Fruit fly (Drosophila melanogaster) whole organism, embryonic: ENCODE data around the gene CG13898.

Source experiments
- Abd-B ChIP-seq: fragments of 200-800 bp; sonication (Bioruptor generic); optimal IDR thresholded peaks from 2 replicates; lab custom pipeline; 2018; ENCODE audit warnings: missing biosample characterization, mild to moderate bottlenecking, missing genetic modification characterization, moderate library complexity
- Bgb ChIP-seq: fragments of 200-800 bp; sonication (Bioruptor generic); IDR thresholded peaks from 2 replicates; pipeline ENCODE4 v1.3.6; 2022; ENCODE audit warnings: missing biosample characterization, missing genetic modification characterization; ENCODE audit not compliant: partially characterized antibody
- CG10654 ChIP-seq: fragments of 200-800 bp; sonication (Bioruptor generic); optimal IDR thresholded peaks from 2 replicates; lab custom pipeline; 2016; ENCODE audit warnings: missing biosample characterization, missing genetic modification characterization
- CG10979 ChIP-seq: fragments of 200-800 bp; sonication (Bioruptor generic); optimal IDR thresholded peaks from 2 replicates; lab custom pipeline; 2018; ENCODE audit warnings: missing biosample characterization, mild to moderate bottlenecking, missing genetic modification characterization, moderate library complexity
- CG11456 ChIP-seq: fragments of 200-800 bp; sonication (Bioruptor generic); IDR thresholded peaks from 3 replicates; pipeline ENCODE4 v1.3.6; 2022; ENCODE audit warnings: missing biosample characterization, missing genetic modification characterization
- CG12104 ChIP-seq: fragments of 200-800 bp; sonication (Bioruptor generic); optimal IDR thresholded peaks from 3 replicates; lab custom pipeline; 2016; ENCODE audit warnings: missing biosample characterization, missing genetic modification characterization
- CG13424 ChIP-seq: fragments of 200-800 bp; sonication (Bioruptor generic); optimal IDR thresholded peaks from 2 replicates; lab custom pipeline; 2019; ENCODE audit warnings: missing biosample characterization, mild to moderate bottlenecking, missing genetic modification characterization, moderate library complexity
- CG15073 ChIP-seq: fragments of 200-800 bp; sonication (Bioruptor generic); optimal IDR thresholded peaks from 2 replicates; lab custom pipeline; 2016; ENCODE audit warnings: missing biosample characterization, missing genetic modification characterization
- CG16779 ChIP-seq: fragments of 200-800 bp; sonication (Bioruptor generic); IDR thresholded peaks from 2 replicates; pipeline ENCODE4 v1.3.6; 2022; ENCODE audit warnings: missing biosample characterization, missing genetic modification characterization
- CG17328 ChIP-seq: fragments of 200-800 bp; sonication (Bioruptor generic); IDR thresholded peaks from 2 replicates; pipeline ENCODE4 v1.3.6; 2022; ENCODE audit warnings: missing biosample characterization, missing genetic modification characterization
- CG17568 ChIP-seq: fragments of 200-800 bp; sonication (Bioruptor generic); optimal IDR thresholded peaks from 2 replicates; lab custom pipeline; 2018; ENCODE audit warnings: missing biosample characterization, mild to moderate bottlenecking, missing genetic modification characterization, moderate library complexity
- CG18599 ChIP-seq: fragments of 200-800 bp; sonication (Bioruptor generic); optimal IDR thresholded peaks from 3 replicates; lab custom pipeline; 2017; ENCODE audit warnings: missing biosample characterization, missing genetic modification characterization, mild to moderate bottlenecking, moderate library complexity, missing genetic modification reagents
- CG2712 ChIP-seq: fragments of 200-800 bp; optimal IDR thresholded peaks from 3 replicates; lab custom pipeline; 2019; ENCODE audit warnings: missing biosample characterization, mild to moderate bottlenecking, missing genetic modification characterization, moderate library complexity
- CG32767 ChIP-seq: fragments of 200-800 bp; sonication (Bioruptor generic); IDR thresholded peaks from 2 replicates; pipeline ENCODE4 v1.3.6; 2022; ENCODE audit warnings: missing biosample characterization, missing genetic modification characterization
- CG4328 ChIP-seq: fragments of 200-800 bp; sonication (Bioruptor generic); optimal IDR thresholded peaks from 3 replicates; lab custom pipeline; 2017; ENCODE audit warnings: missing biosample characterization, missing genetic modification reagents, missing genetic modification characterization
- CG4820 ChIP-seq: fragments of 200-800 bp; sonication (Bioruptor generic); optimal IDR thresholded peaks from 3 replicates; lab custom pipeline; 2016; ENCODE audit warnings: missing biosample characterization, missing genetic modification characterization
- CG5953 ChIP-seq: fragments of 200-800 bp; sonication (Bioruptor generic); IDR thresholded peaks from 2 replicates; pipeline ENCODE4 v1.3.6; 2022; ENCODE audit warnings: missing biosample characterization, missing genetic modification characterization
- CG6813 ChIP-seq: fragments of 200-800 bp; sonication (Bioruptor generic); optimal IDR thresholded peaks from 2 replicates; lab custom pipeline; 2017; ENCODE audit warnings: missing biosample characterization, missing genetic modification characterization, mild to moderate bottlenecking, moderate library complexity, missing genetic modification reagents
- CG7372 ChIP-seq: fragments of 200-800 bp; sonication (Bioruptor generic); IDR thresholded peaks from 2 replicates; pipeline ENCODE4 v1.3.6; 2022; ENCODE audit warnings: missing biosample characterization, missing genetic modification characterization
- CG7745 ChIP-seq: fragments of 200-800 bp; sonication (Bioruptor generic); optimal IDR thresholded peaks from 2 replicates; lab custom pipeline; 2018; ENCODE audit warnings: missing biosample characterization, mild to moderate bottlenecking, missing genetic modification characterization, moderate library complexity
- CTCF ChIP-seq: fragments of 200-800 bp; sonication (Bioruptor generic); optimal IDR thresholded peaks from 2 replicates; lab custom pipeline; 2017; ENCODE audit warnings: missing biosample characterization, mild to moderate bottlenecking, missing genetic modification characterization, moderate library complexity
- D ChIP-seq, 2 experiments: fragments of 200-800 bp in 1 of 2; fragments of >200 bp in 1 of 2; sonication (Bioruptor generic) in 1 of 2; optimal IDR thresholded peaks; 2 replicates in 1 of 2; 3 replicates in 1 of 2; lab custom pipeline; 2017; ENCODE audit warnings: mild to moderate bottlenecking in 1 of 2, missing biosample characterization in 1 of 2, missing genetic modification characterization in 1 of 2, missing genetic modification reagents in 1 of 2
- Dip2 ChIP-seq: fragments of 200-800 bp; sonication (Bioruptor generic); IDR thresholded peaks from 2 replicates; pipeline ENCODE4 v1.3.6; 2022; ENCODE audit warnings: missing biosample characterization, missing genetic modification characterization
- H2.0 ChIP-seq: fragments of 200-800 bp; sonication (Bioruptor generic); IDR thresholded peaks from 2 replicates; pipeline ENCODE4 v1.3.6; 2022; ENCODE audit warnings: missing biosample characterization, missing genetic modification characterization
- Jarid2 ChIP-seq: fragments of 200-800 bp; sonication (Bioruptor generic); optimal IDR thresholded peaks from 3 replicates; lab custom pipeline; 2017; ENCODE audit warnings: mild to moderate bottlenecking, missing biosample characterization, missing genetic modification reagents, missing genetic modification characterization
- Myb ChIP-seq: fragments of 200-800 bp; sonication (Bioruptor generic); optimal IDR thresholded peaks from 2 replicates; lab custom pipeline; 2016; ENCODE audit warnings: missing biosample characterization, missing genetic modification characterization
- PHDP ChIP-seq: fragments of 200-800 bp; sonication (Bioruptor generic); optimal IDR thresholded peaks from 3 replicates; lab custom pipeline; 2018; ENCODE audit warnings: missing biosample characterization, mild to moderate bottlenecking, missing genetic modification characterization, moderate library complexity
- Ssrp ChIP-seq: fragments of 200-800 bp; sonication (Bioruptor generic); optimal IDR thresholded peaks from 2 replicates; lab custom pipeline; 2018; ENCODE audit warnings: missing biosample characterization, mild to moderate bottlenecking, missing genetic modification characterization, moderate library complexity
- ap ChIP-seq: fragments of 200-800 bp; sonication (Bioruptor generic); IDR thresholded peaks from 2 replicates; pipeline ENCODE4 v1.3.6; 2022; ENCODE audit warnings: missing biosample characterization, missing genetic modification characterization
- ci ChIP-seq: fragments of 200-800 bp; sonication (Bioruptor generic); IDR thresholded peaks from 3 replicates; pipeline ENCODE4 v1.3.6; 2022; ENCODE audit warnings: missing biosample characterization, missing genetic modification characterization
- danr ChIP-seq: fragments of 200-800 bp; sonication (Bioruptor generic); IDR thresholded peaks from 2 replicates; pipeline ENCODE4 v1.3.6; 2022; ENCODE audit warnings: missing biosample characterization, missing genetic modification characterization
- en ChIP-seq: fragments of 200-800 bp; sonication (Bioruptor generic); optimal IDR thresholded peaks from 2 replicates; lab custom pipeline; 2016; ENCODE audit warnings: missing biosample characterization, missing genetic modification characterization
- esg ChIP-seq: fragments of 200-800 bp; sonication (Bioruptor generic); conservative IDR thresholded peaks from 2 replicates; pipeline ENCODE4 v1.3.6; 2022; ENCODE audit warnings: missing biosample characterization, missing genetic modification characterization
- eve ChIP-seq, 2 experiments: fragments of >200 bp; optimal IDR thresholded peaks; 2 replicates each; lab custom pipeline; 2017; ENCODE audit warnings: missing biosample characterization in 2 of 2, missing genetic modification characterization in 2 of 2
- grau ChIP-seq: fragments of 200-800 bp; optimal IDR thresholded peaks from 3 replicates; lab custom pipeline; 2019; ENCODE audit warnings: missing biosample characterization, mild to moderate bottlenecking, missing genetic modification characterization, moderate library complexity
- gsb-n ChIP-seq: fragments of 200-800 bp; sonication (Bioruptor generic); optimal IDR thresholded peaks from 3 replicates; lab custom pipeline; 2018; ENCODE audit warnings: missing biosample characterization, mild to moderate bottlenecking, missing genetic modification characterization
- insv ChIP-seq, 2 experiments: fragments of 200-800 bp; sonication (Bioruptor generic); optimal IDR thresholded peaks; 3 replicates each; lab custom pipeline; 2016 to 2018; ENCODE audit warnings: missing biosample characterization in 2 of 2, missing genetic modification characterization in 2 of 2
- jigr1 ChIP-seq: fragments of 200-800 bp; sonication (Bioruptor generic); IDR thresholded peaks from 3 replicates; pipeline ENCODE4 v1.3.6; 2022; ENCODE audit warnings: missing biosample characterization, missing genetic modification characterization
- ken ChIP-seq: fragments of 200-800 bp; sonication (Bioruptor generic); IDR thresholded peaks from 3 replicates; pipeline ENCODE4 v1.3.6; 2022; ENCODE audit warnings: missing biosample characterization, missing genetic modification characterization
- prd ChIP-seq, 3 experiments: fragments of >200 bp in 2 of 3; fragments of 200-800 bp in 1 of 3; sonication (Bioruptor generic) in 1 of 3; optimal IDR thresholded peaks in 2 of 3; IDR thresholded peaks in 1 of 3; 2 replicates in 2 of 3; 3 replicates in 1 of 3; pipeline versions ENCODE4 v1.3.6 to Lab custom; 2017 to 2022; ENCODE audit warnings: missing biosample characterization in 1 of 3, missing genetic modification characterization in 1 of 3
- pros ChIP-seq: fragments of 200-800 bp; sonication (Bioruptor generic); optimal IDR thresholded peaks from 3 replicates; lab custom pipeline; 2019; ENCODE audit warnings: missing biosample characterization, mild to moderate bottlenecking, missing genetic modification characterization, moderate library complexity
- psq ChIP-seq: fragments of 200-800 bp; sonication (Bioruptor generic); optimal IDR thresholded peaks from 2 replicates; lab custom pipeline; 2017; ENCODE audit warnings: missing biosample characterization, missing genetic modification characterization
- row ChIP-seq: fragments of 200-800 bp; sonication (Bioruptor generic); IDR thresholded peaks from 3 replicates; pipeline ENCODE4 v1.3.6; 2022; ENCODE audit warnings: missing biosample characterization, missing genetic modification characterization
- sim ChIP-seq: fragments of 200-800 bp; sonication (Bioruptor generic); IDR thresholded peaks from 2 replicates; pipeline ENCODE4 v1.3.6; 2022; ENCODE audit warnings: missing biosample characterization, missing genetic modification characterization
- slou ChIP-seq: fragments of 200-800 bp; sonication (Bioruptor generic); optimal IDR thresholded peaks from 3 replicates; lab custom pipeline; 2016; ENCODE audit warnings: missing biosample characterization, missing genetic modification characterization
- trem ChIP-seq: fragments of 200-800 bp; optimal IDR thresholded peaks from 3 replicates; lab custom pipeline; 2019; ENCODE audit warnings: missing biosample characterization, mild to moderate bottlenecking, missing genetic modification characterization, moderate library complexity
- trh ChIP-seq: fragments of 200-800 bp; sonication (Bioruptor generic); optimal IDR thresholded peaks from 2 replicates; lab custom pipeline; 2016; ENCODE audit warnings: missing biosample characterization, missing genetic modification characterization
- ttk ChIP-seq: fragments of 200-800 bp; sonication (Bioruptor generic); IDR thresholded peaks from 2 replicates; pipeline ENCODE4 v2.1.2; 2022; ENCODE audit warnings: missing biosample characterization, missing genetic modification characterization
- unpg ChIP-seq: fragments of 200-800 bp; sonication (Bioruptor generic); optimal IDR thresholded peaks from 3 replicates; lab custom pipeline; 2018; ENCODE audit warnings: missing biosample characterization, mild to moderate bottlenecking, missing genetic modification characterization, moderate library complexity
- usp ChIP-seq: fragments of >200 bp; optimal IDR thresholded peaks from 2 replicates; lab custom pipeline; 2017; ENCODE audit warnings: missing biosample characterization, missing genetic modification characterization
- z ChIP-seq: fragments of 200-800 bp; sonication (Bioruptor generic); IDR thresholded peaks from 3 replicates; pipeline ENCODE4 v1.3.6; 2022; ENCODE audit warnings: missing biosample characterization, missing genetic modification characterization

The CG13898 gene

dm6 chr3L:820332-820731 is 16.5 kb upstream of the CG13898 start (continued):
- TF ChIP-seq usp (GFP tag; lab: Kevin White, UChicago): no peak
- TF ChIP-seq slou (GFP tag; lab: Kevin White, UChicago): no peak
- no peak for TF ChIP-seq danr
- peak; percentile 43 for TF ChIP-seq CG4328 (GFP tag; lab: Kevin White, UChicago)
- no peak for TF ChIP-seq insv (GFP tag; optimal IDR thresholded peaks at IDR 0.05; lab: Kevin White, UChicago)
- TF ChIP-seq CG4820 (GFP tag; lab: Kevin White, UChicago): peak; percentile 64
- peak; percentile 74 for TF ChIP-seq CG5953 (GFP tag; lab: Robert Waterston, UW)
- TF ChIP-seq eve (GFP tag; optimal IDR thresholded peaks at IDR 0.05; lab: Kevin White, UChicago): no peak
- TF ChIP-seq en (GFP tag; lab: Kevin White, UChicago): no peak
- TF ChIP-seq gsb-n (tag; lab: Kevin White, UChicago): peak; percentile 58
- no peak for TF ChIP-seq CG16779 (GFP tag; lab: Robert Waterston, UW)
- TF ChIP-seq CG7372 (GFP tag; lab: Robert Waterston, UW): no peak; the same call in 1 of the 2 replicates
- TF ChIP-seq CG18599 (GFP tag; lab: Kevin White, UChicago): peak; percentile 59
- peak; percentile 78 for TF ChIP-seq esg (GFP tag; lab: Robert Waterston, UW)
- TF ChIP-seq CTCF (GFP tag; lab: Kevin White, UChicago): no peak
- TF ChIP-seq CG2712 (tag; lab: Kevin White, UChicago): peak; percentile 71
- TF ChIP-seq CG12104 (GFP tag; lab: Kevin White, UChicago): no peak
- peak; percentile 59; the same call in 2 of the 3 replicates for TF ChIP-seq CG11456 (GFP tag; lab: Robert Waterston, UW)
- TF ChIP-seq Dip2 (GFP tag; lab: Robert Waterston, UW): no peak
- no peak for TF ChIP-seq prd (optimal IDR thresholded peaks at IDR 0.05; lab: Kevin White, UChicago)
- peak; percentile 84 for TF ChIP-seq prd (GFP tag; IDR thresholded peaks at IDR 0.05; lab: Robert Waterston, UW)
- peak; percentile 78 for TF ChIP-seq row
- TF ChIP-seq CG17568: peak; percentile 36
- 0 out of 2 replicates have a peak, but pooled peaks have one; percentile 23 for TF ChIP-seq ap
- no peak for TF ChIP-seq sim
- TF ChIP-seq unpg (GFP tag; lab: Kevin White, UChicago): peak; percentile 79
- TF ChIP-seq Jarid2: peak; percentile 35
- peak; percentile 78 for TF ChIP-seq ttk (GFP tag; lab: Robert Waterston, UW)
- TF ChIP-seq D (optimal IDR thresholded peaks at IDR 0.05; lab: Kevin White, UChicago): no peak
- peak; percentile 53 for TF ChIP-seq D (GFP tag; optimal IDR thresholded peaks at IDR 0.05; lab: Kevin White, UChicago)
- peak; percentile 71; the same call in 1 of the 2 replicates for TF ChIP-seq H2.0
- no peak for TF ChIP-seq CG7745 (tag; lab: Kevin White, UChicago)
- peak; percentile 74 for TF ChIP-seq CG13424
- peak; percentile 71 for TF ChIP-seq CG32767 (GFP tag; lab: Robert Waterston, UW)
- TF ChIP-seq CG15073 (GFP tag; lab: Kevin White, UChicago): no peak
- TF ChIP-seq Bgb (GFP tag; lab: Robert Waterston, UW): no peak
- no peak for TF ChIP-seq pros (GFP tag; lab: Kevin White, UChicago)
- TF ChIP-seq PHDP (tag; lab: Kevin White, UChicago): peak; percentile 71
- peak; percentile 76 for TF ChIP-seq Ssrp (tag; lab: Kevin White, UChicago)
- peak; percentile 31 for TF ChIP-seq trem (tag; lab: Kevin White, UChicago)
- TF ChIP-seq trh: no peak
- TF ChIP-seq CG6813 (GFP tag; lab: Kevin White, UChicago): peak; percentile 66
- TF ChIP-seq grau (tag; lab: Kevin White, UChicago): peak; percentile 66
- peak; percentile 72 for TF ChIP-seq ken (GFP tag; lab: Robert Waterston, UW)
- peak; percentile 84 for TF ChIP-seq CG17328 (GFP tag; lab: Robert Waterston, UW)
- TF ChIP-seq jigr1 (GFP tag; lab: Robert Waterston, UW): peak; percentile 33; the same call in 1 of the 3 replicates
- peak; percentile 74 for TF ChIP-seq CG10979 (tag; lab: Kevin White, UChicago)
- peak; percentile 61 for TF ChIP-seq CG10654 (GFP tag; lab: Kevin White, UChicago)
- TF ChIP-seq psq (GFP tag; lab: Kevin White, UChicago): peak; percentile 20
- no peak for TF ChIP-seq Myb (GFP tag; lab: Kevin White, UChicago)
- peak; percentile 92 for TF ChIP-seq ci (GFP tag; lab: Robert Waterston, UW)
- peak; percentile 55 for TF ChIP-seq Abd-B (GFP tag; lab: Kevin White, UChicago)
- no peak for TF ChIP-seq z
